Fruit fly (Drosophila melanogaster) whole organism, embryonic: ENCODE data around the gene Prx2.

ENCODE experiments used
- Aef1 ChIP-seq: fragments of 200-800 bp; sonication (Bioruptor generic); IDR thresholded peaks from 3 replicates; pipeline ENCODE4 v1.3.6; 2022; ENCODE audit warnings: missing biosample characterization, missing genetic modification characterization
- CG11398 ChIP-seq: fragments of 200-800 bp; sonication (Bioruptor generic); optimal IDR thresholded peaks from 2 replicates; lab custom pipeline; 2016; ENCODE audit warnings: missing biosample characterization, missing genetic modification characterization
- CG11560 ChIP-seq: fragments of 200-800 bp; sonication (Bioruptor generic); IDR thresholded peaks from 3 replicates; pipeline ENCODE4 v1.3.6; 2022; ENCODE audit warnings: missing biosample characterization, missing genetic modification characterization
- CG1233 ChIP-seq: fragments of 200-800 bp; sonication (Bioruptor generic); optimal IDR thresholded peaks from 4 replicates; lab custom pipeline; 2018; ENCODE audit warnings: missing biosample characterization, mild to moderate bottlenecking, missing genetic modification characterization
- CG12659 ChIP-seq: fragments of 200-800 bp; sonication (Bioruptor generic); optimal IDR thresholded peaks from 3 replicates; lab custom pipeline; 2017; ENCODE audit warnings: mild to moderate bottlenecking, missing biosample characterization, missing genetic modification reagents, missing genetic modification characterization
- CG12942 ChIP-seq: fragments of 200-800 bp; sonication (Bioruptor generic); optimal IDR thresholded peaks from 3 replicates; lab custom pipeline; 2016; ENCODE audit warnings: missing biosample characterization, missing genetic modification characterization
- CG13123 ChIP-seq: fragments of 200-800 bp; sonication (Bioruptor generic); optimal IDR thresholded peaks from 2 replicates; lab custom pipeline; 2016; ENCODE audit warnings: missing biosample characterization, missing genetic modification characterization
- CG13287 ChIP-seq: fragments of 200-800 bp; sonication (Bioruptor generic); IDR thresholded peaks from 2 replicates; pipeline ENCODE4 v1.3.6; 2022; ENCODE audit warnings: missing biosample characterization, missing genetic modification characterization; ENCODE audit not compliant: partially characterized antibody
- CG13424 ChIP-seq: fragments of 200-800 bp; sonication (Bioruptor generic); optimal IDR thresholded peaks from 2 replicates; lab custom pipeline; 2019; ENCODE audit warnings: missing biosample characterization, mild to moderate bottlenecking, missing genetic modification characterization, moderate library complexity
- CG14667 ChIP-seq: fragments of 200-800 bp; sonication (Bioruptor generic); IDR thresholded peaks from 2 replicates; pipeline ENCODE4 v1.3.6; 2022; ENCODE audit warnings: missing biosample characterization, missing genetic modification characterization
- CG14965 ChIP-seq: fragments of 200-800 bp; sonication (Bioruptor generic); optimal IDR thresholded peaks from 2 replicates; lab custom pipeline; 2016; ENCODE audit warnings: missing biosample characterization, missing genetic modification characterization, borderline replicate concordance
- CG15011 ChIP-seq: fragments of 200-800 bp; sonication (Bioruptor generic); optimal IDR thresholded peaks from 3 replicates; lab custom pipeline; 2018; ENCODE audit warnings: missing biosample characterization, mild to moderate bottlenecking, missing genetic modification characterization
- CG15514 ChIP-seq: fragments of 200-800 bp; sonication (Bioruptor generic); optimal IDR thresholded peaks from 3 replicates; lab custom pipeline; 2017; ENCODE audit warnings: missing biosample characterization, missing genetic modification characterization, mild to moderate bottlenecking, moderate library complexity, missing genetic modification reagents
- CG18764 ChIP-seq: fragments of 200-800 bp; sonication (Bioruptor generic); optimal IDR thresholded peaks from 3 replicates; lab custom pipeline; 2016; ENCODE audit warnings: missing biosample characterization, missing genetic modification characterization
- CG2199 ChIP-seq: fragments of 200-800 bp; sonication (Bioruptor generic); IDR thresholded peaks from 3 replicates; pipeline ENCODE4 v1.3.6; 2022; ENCODE audit warnings: missing biosample characterization, missing genetic modification characterization
- CG2202 ChIP-seq: fragments of 200-800 bp; sonication (Bioruptor generic); optimal IDR thresholded peaks from 2 replicates; lab custom pipeline; 2018; ENCODE audit warnings: missing biosample characterization, mild to moderate bottlenecking, missing genetic modification characterization
- CG3065 ChIP-seq: fragments of 200-800 bp; sonication (Bioruptor generic); optimal IDR thresholded peaks from 2 replicates; lab custom pipeline; 2016; ENCODE audit warnings: missing biosample characterization, missing genetic modification characterization
- CG34224 ChIP-seq: fragments of 200-800 bp; sonication (Bioruptor generic); IDR thresholded peaks from 3 replicates; pipeline ENCODE4 v1.3.6; 2022; ENCODE audit warnings: missing biosample characterization, missing genetic modification characterization; ENCODE audit not compliant: partially characterized antibody
- CG3838 ChIP-seq: fragments of 200-800 bp; sonication (Bioruptor generic); optimal IDR thresholded peaks from 3 replicates; lab custom pipeline; 2016; ENCODE audit warnings: missing biosample characterization, missing genetic modification characterization
- CG4820 ChIP-seq: fragments of 200-800 bp; sonication (Bioruptor generic); optimal IDR thresholded peaks from 3 replicates; lab custom pipeline; 2016; ENCODE audit warnings: missing biosample characterization, missing genetic modification characterization
- CG8290 ChIP-seq, 3 experiments: fragments of 200-800 bp; sonication (Bioruptor generic); optimal IDR thresholded peaks; 2 replicates each; lab custom pipeline; 2016 to 2019; ENCODE audit warnings: missing biosample characterization in 3 of 3, missing genetic modification characterization in 3 of 3, mild to moderate bottlenecking in 2 of 3, moderate library complexity in 1 of 3
- Dad ChIP-seq: fragments of 200-800 bp; sonication (Bioruptor generic); optimal IDR thresholded peaks from 3 replicates; lab custom pipeline; 2016; ENCODE audit warnings: missing biosample characterization, missing genetic modification characterization
- HLH54F ChIP-seq: fragments of 200-800 bp; sonication (Bioruptor generic); optimal IDR thresholded peaks from 3 replicates; lab custom pipeline; 2016; ENCODE audit warnings: missing biosample characterization, missing genetic modification characterization
- Hsf ChIP-seq: fragments of 200-800 bp; sonication (Bioruptor generic); optimal IDR thresholded peaks from 3 replicates; lab custom pipeline; 2016; ENCODE audit warnings: missing biosample characterization, missing genetic modification characterization
- MESR4 ChIP-seq: fragments of 200-800 bp; sonication (Bioruptor generic); optimal IDR thresholded peaks from 2 replicates; lab custom pipeline; 2018; ENCODE audit warnings: missing biosample characterization, mild to moderate bottlenecking, missing genetic modification characterization, moderate library complexity
- NFAT ChIP-seq: fragments of 200-800 bp; sonication (Bioruptor generic); IDR thresholded peaks from 2 replicates; pipeline ENCODE4 v1.3.6; 2022; ENCODE audit warnings: missing biosample characterization, missing genetic modification characterization
- Neu2 ChIP-seq: fragments of 200-800 bp; sonication (Bioruptor generic); optimal IDR thresholded peaks from 3 replicates; lab custom pipeline; 2016; ENCODE audit warnings: missing biosample characterization, missing genetic modification characterization, borderline replicate concordance
- Side ChIP-seq: fragments of 200-800 bp; sonication (Bioruptor generic); optimal IDR thresholded peaks from 2 replicates; lab custom pipeline; 2016; ENCODE audit warnings: missing biosample characterization, missing genetic modification characterization
- abd-A ChIP-seq: fragments of 200-800 bp; sonication (Bioruptor generic); optimal IDR thresholded peaks from 3 replicates; lab custom pipeline; 2019; ENCODE audit warnings: missing biosample characterization, mild to moderate bottlenecking, missing genetic modification characterization, moderate library complexity
- bab2 ChIP-seq: fragments of 200-800 bp; sonication (Bioruptor generic); optimal IDR thresholded peaks from 2 replicates; lab custom pipeline; 2016; ENCODE audit warnings: missing biosample characterization, missing genetic modification characterization
- br ChIP-seq: fragments of >200 bp; optimal IDR thresholded peaks from 2 replicates; lab custom pipeline; 2017
- caup ChIP-seq: fragments of 200-800 bp; sonication (Bioruptor generic); optimal IDR thresholded peaks from 3 replicates; lab custom pipeline; 2017; ENCODE audit warnings: missing biosample characterization, mild to moderate bottlenecking, missing genetic modification characterization, moderate library complexity; ENCODE audit not compliant: severe bottlenecking
- chinmo ChIP-seq: fragments of 200-800 bp; sonication (Bioruptor generic); IDR thresholded peaks from 4 replicates; pipeline ENCODE4 v1.3.6; 2022; ENCODE audit warnings: missing biosample characterization, missing genetic modification characterization; ENCODE audit not compliant: partially characterized antibody
- croc ChIP-seq: fragments of 200-800 bp; sonication (Bioruptor generic); conservative IDR thresholded peaks from 3 replicates; pipeline ENCODE4 v1.3.6; 2022; ENCODE audit warnings: missing biosample characterization, missing genetic modification characterization
- ewg ChIP-seq: fragments of 200-800 bp; sonication (Bioruptor generic); optimal IDR thresholded peaks from 3 replicates; lab custom pipeline; 2017; ENCODE audit warnings: mild to moderate bottlenecking, missing biosample characterization, missing genetic modification reagents, missing genetic modification characterization
- fu2 ChIP-seq: fragments of 200-800 bp; sonication (Bioruptor generic); optimal IDR thresholded peaks from 2 replicates; lab custom pipeline; 2016; ENCODE audit warnings: missing biosample characterization, missing genetic modification characterization
- grau ChIP-seq: fragments of 200-800 bp; optimal IDR thresholded peaks from 3 replicates; lab custom pipeline; 2019; ENCODE audit warnings: missing biosample characterization, mild to moderate bottlenecking, missing genetic modification characterization, moderate library complexity
- odd ChIP-seq: fragments of 200-800 bp; sonication (Bioruptor generic); optimal IDR thresholded peaks from 2 replicates; lab custom pipeline; 2017; ENCODE audit warnings: missing biosample characterization, mild to moderate bottlenecking, missing genetic modification characterization
- onecut ChIP-seq: fragments of 200-800 bp; sonication (Bioruptor generic); IDR thresholded peaks from 2 replicates; pipeline ENCODE4 v1.3.6; 2022; ENCODE audit warnings: missing biosample characterization, missing genetic modification characterization
- pnt ChIP-seq: fragments of 200-800 bp; sonication (Bioruptor generic); optimal IDR thresholded peaks from 3 replicates; lab custom pipeline; 2016; ENCODE audit warnings: missing biosample characterization, missing genetic modification characterization
- rib ChIP-seq: fragments of 200-800 bp; sonication (Bioruptor generic); IDR thresholded peaks from 2 replicates; pipeline ENCODE4 v1.3.6; 2022; ENCODE audit warnings: missing biosample characterization, missing genetic modification characterization
- ro ChIP-seq: fragments of 200-800 bp; sonication (Bioruptor generic); IDR thresholded peaks from 2 replicates; pipeline ENCODE4 v1.3.6; 2022; ENCODE audit warnings: missing biosample characterization, missing genetic modification characterization
- salm ChIP-seq: fragments of 200-800 bp; sonication (Bioruptor generic); optimal IDR thresholded peaks from 2 replicates; lab custom pipeline; 2018; ENCODE audit warnings: missing biosample characterization, mild to moderate bottlenecking, missing genetic modification characterization
- schlank ChIP-seq: fragments of 200-800 bp; sonication (Bioruptor generic); optimal IDR thresholded peaks from 2 replicates; lab custom pipeline; 2018; ENCODE audit warnings: missing biosample characterization, mild to moderate bottlenecking, missing genetic modification characterization
- sima ChIP-seq: fragments of 200-800 bp; sonication (Bioruptor generic); optimal IDR thresholded peaks from 2 replicates; lab custom pipeline; 2016; ENCODE audit warnings: missing biosample characterization, missing genetic modification characterization
- stc ChIP-seq: fragments of 200-800 bp; sonication (Bioruptor generic); IDR thresholded peaks from 2 replicates; pipeline ENCODE4 v1.3.6; 2022; ENCODE audit warnings: missing biosample characterization, missing genetic modification characterization
- wdn ChIP-seq: fragments of 200-800 bp; sonication (Bioruptor generic); IDR thresholded peaks from 2 replicates; pipeline ENCODE4 v1.3.6; 2022; ENCODE audit warnings: missing biosample characterization, missing genetic modification characterization
- zfh1 ChIP-seq: fragments of 200-800 bp; sonication (Bioruptor generic); IDR thresholded peaks from 3 replicates; pipeline ENCODE4 v1.3.6; 2022; ENCODE audit warnings: missing biosample characterization, missing genetic modification characterization
- zfh2 ChIP-seq: fragments of 200-800 bp; sonication (Bioruptor generic); optimal IDR thresholded peaks from 2 replicates; lab custom pipeline; 2016; ENCODE audit warnings: missing biosample characterization, missing genetic modification characterization

The Prx2 gene

dm6 chrX:13370826-13371703, 41.4 kb downstream of the Prx2 start (continued):
- no peak for TF ChIP-seq schlank (tag; lab: Kevin White, UChicago)
- peak; percentile 13 for TF ChIP-seq grau
- TF ChIP-seq CG18764 (GFP tag; lab: Kevin White, UChicago), result no peak
- TF ChIP-seq CG12942 (GFP tag; lab: Kevin White, UChicago), result no peak
- no peak for TF ChIP-seq br (lab: Kevin White, UChicago)
- no peak for TF ChIP-seq ewg (GFP tag; lab: Kevin White, UChicago)
- no peak for TF ChIP-seq ro (GFP tag; lab: Robert Waterston, UW)
- TF ChIP-seq rib (GFP tag; lab: Robert Waterston, UW), result no peak
- TF ChIP-seq CG13123 (GFP tag; lab: Kevin White, UChicago), result no peak
- TF ChIP-seq CG4820, result no peak
- peak; percentile 48 for TF ChIP-seq CG12659
- TF ChIP-seq Aef1, result no peak
- TF ChIP-seq CG14965 (GFP tag; lab: Kevin White, UChicago), result no peak
- TF ChIP-seq abd-A (tag; lab: Kevin White, UChicago), result no peak
- TF ChIP-seq CG34224, result peak; percentile 51; the same call in 2 of the 3 replicates
- TF ChIP-seq CG11398, result no peak
- no peak for TF ChIP-seq zfh1 (GFP tag; lab: Robert Waterston, UW)
- TF ChIP-seq CG11560, result no peak
- TF ChIP-seq caup (GFP tag; lab: Kevin White, UChicago), result no peak
- TF ChIP-seq CG8290 (GFP tag; optimal IDR thresholded peaks at IDR 0.05; lab: Kevin White, UChicago), result no peak
- TF ChIP-seq CG8290 (tag; optimal IDR thresholded peaks at IDR 0.05; lab: Kevin White, UChicago), result peak in 1 of 2 experiments; percentile 50
- TF ChIP-seq CG2202 (tag; lab: Kevin White, UChicago), result no peak
- TF ChIP-seq onecut, result peak; percentile 81
- no peak; the same call in 1 of the 2 replicates for TF ChIP-seq stc (GFP tag; lab: Robert Waterston, UW)
- no peak for TF ChIP-seq CG3065 (GFP tag; lab: Kevin White, UChicago)
- no peak for TF ChIP-seq croc (GFP tag; lab: Robert Waterston, UW)
- peak; percentile 26 for TF ChIP-seq zfh2
- no peak for TF ChIP-seq CG15011 (GFP tag; lab: Kevin White, UChicago)
- TF ChIP-seq odd (GFP tag; lab: Kevin White, UChicago), result no peak
- TF ChIP-seq bab2, result no peak
- no peak for TF ChIP-seq CG13424 (tag; lab: Kevin White, UChicago)
- no peak for TF ChIP-seq fu2 (GFP tag; lab: Kevin White, UChicago)
- TF ChIP-seq Side (GFP tag; lab: Kevin White, UChicago), result peak; percentile 18
- TF ChIP-seq Dad (GFP tag; lab: Kevin White, UChicago), result peak; percentile 23
- TF ChIP-seq CG2199 (GFP tag; lab: Robert Waterston, UW), result no peak
- TF ChIP-seq CG15514 (GFP tag; lab: Kevin White, UChicago), result peak; percentile 70
- peak; percentile 76 for TF ChIP-seq CG13287 (GFP tag; lab: Robert Waterston, UW)
- no peak for TF ChIP-seq CG3838 (GFP tag; lab: Kevin White, UChicago)
- no peak for TF ChIP-seq wdn (GFP tag; lab: Robert Waterston, UW)
- TF ChIP-seq Neu2 (GFP tag; lab: Kevin White, UChicago), result no peak
- TF ChIP-seq pnt, result no peak
- no peak for TF ChIP-seq NFAT (GFP tag; lab: Robert Waterston, UW)
- 0 out of 4 replicates have a peak, but pooled peaks have one; percentile 50 for TF ChIP-seq chinmo (GFP tag; lab: Robert Waterston, UW)
- TF ChIP-seq salm (tag; lab: Kevin White, UChicago), result no peak
- no peak for TF ChIP-seq CG14667 (GFP tag; lab: Robert Waterston, UW)
- no peak for TF ChIP-seq CG1233
- TF ChIP-seq sima (GFP tag; lab: Kevin White, UChicago), result no peak
- peak; percentile 13 for TF ChIP-seq HLH54F (GFP tag; lab: Kevin White, UChicago)
- no peak for TF ChIP-seq Hsf
- no peak for TF ChIP-seq MESR4 (GFP tag; lab: Kevin White, UChicago)
